Fruit fly (Drosophila melanogaster): ENCODE data around the gene mura.
A peak's percentile ranks its signal among the peaks of the same experiment; 100 is the strongest.

The mura gene

dm6 chr3R:9577382-9578137, 26.0 kb upstream of the mura start, which contains the start of the genes Kap-alpha3 and Son:
Kap-alpha3 (minus strand) TSS chr3R:9577733.
Son (plus strand) TSS chr3R:9578042.
- TF ChIP-seq CG8478 (optimal IDR thresholded peaks at IDR 0.05) (no peak), CTCF (optimal IDR thresholded peaks at IDR 0.05) (no peak)

DNA sequence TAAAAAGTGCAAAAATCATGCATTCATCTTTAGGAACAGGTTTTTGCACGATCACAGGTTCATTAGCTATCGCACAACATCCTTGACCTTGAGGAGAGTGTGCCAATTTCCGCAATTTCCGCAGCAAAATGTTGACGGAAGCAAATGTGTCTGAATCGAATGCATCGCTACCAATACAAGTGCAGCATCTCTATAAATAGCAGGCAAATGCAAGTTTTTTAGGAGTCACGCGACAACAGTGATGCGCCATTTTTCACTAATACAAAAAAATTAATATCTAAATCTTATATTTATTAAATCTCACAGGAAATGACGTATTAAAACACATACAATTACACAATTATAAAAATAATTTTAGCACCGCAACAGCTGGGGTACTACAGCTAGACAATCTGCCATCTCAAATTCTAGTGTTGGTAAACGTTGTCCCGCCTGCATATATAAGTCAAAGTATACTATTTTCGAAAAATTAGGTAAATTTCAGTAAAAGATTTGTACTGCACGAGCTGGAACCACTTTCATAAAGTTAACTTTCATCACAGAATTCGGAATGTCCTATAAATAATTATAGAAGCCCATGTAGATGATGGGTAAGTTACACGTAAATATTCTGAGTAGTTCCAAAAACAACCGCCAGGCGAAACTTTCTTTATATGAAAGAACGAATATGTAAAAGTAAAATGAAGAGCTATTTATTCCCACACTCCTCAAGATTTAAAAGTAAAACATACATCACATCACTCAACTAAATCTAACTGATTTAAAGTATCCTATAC, 22.4 kb upstream of the mura start, which contains the start of gene CG9399:
Gene CG9399, minus strand, starts transcription at position 400 of the 776 bp plus-strand sequence.
- TF ChIP-seq CG8478 (optimal IDR thresholded peaks at IDR 0.05) (no peak), CTCF (optimal IDR thresholded peaks at IDR 0.05) (peak; percentile 78 to 88)

DNA sequence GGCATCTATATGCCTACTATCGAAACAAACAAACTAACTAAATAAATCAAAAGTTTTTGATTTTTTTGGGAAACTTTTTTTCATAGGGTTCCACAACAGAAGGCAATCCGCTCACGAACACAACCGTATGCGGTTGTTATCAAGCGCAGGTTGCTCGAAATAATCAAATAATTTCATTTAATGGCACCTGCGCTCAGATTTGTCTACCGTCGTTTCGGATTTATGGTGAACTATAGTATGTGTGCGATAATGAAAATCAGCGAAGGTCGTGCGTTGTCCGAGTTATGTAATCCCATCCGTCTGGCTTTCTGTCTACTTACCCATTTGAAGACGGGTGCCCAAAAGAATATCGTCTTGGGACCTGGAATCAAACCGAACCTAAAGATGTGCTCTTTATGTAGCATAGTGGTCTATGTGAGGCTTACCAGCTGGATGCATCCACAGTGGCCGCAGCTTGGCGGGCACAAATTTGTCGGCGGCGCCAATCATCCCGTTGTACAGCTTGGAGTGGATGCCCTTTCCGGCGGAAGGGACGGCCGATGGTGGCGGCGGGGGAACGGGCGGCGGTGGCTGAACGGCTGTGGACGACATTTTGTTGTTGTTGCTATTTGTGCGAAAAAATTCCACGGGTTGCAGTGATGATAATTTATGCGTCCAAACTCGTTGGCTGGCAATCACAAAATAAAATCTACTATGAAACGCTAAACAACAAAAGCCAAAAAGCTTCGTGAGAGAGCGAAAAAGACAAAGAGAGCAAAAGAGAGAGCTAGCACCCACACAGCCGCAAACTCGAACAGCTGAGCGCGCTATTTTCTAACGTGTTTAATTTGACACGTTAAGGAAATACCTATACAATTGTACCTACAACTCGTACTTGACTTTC, 21.6 kb upstream of the mura start:
- TF ChIP-seq CG8478 (optimal IDR thresholded peaks at IDR 0.05) (no peak), CTCF (optimal IDR thresholded peaks at IDR 0.05) (no peak)

dm6 chr3R:9571523-9571922, 19.9 kb upstream of the mura start, which contains the start of gene CG9396:
CG9396 (minus strand) TSS chr3R:9571623.
- TF ChIP-seq CG8478 (optimal IDR thresholded peaks at IDR 0.05): no peak
- no peak for TF ChIP-seq CTCF (optimal IDR thresholded peaks at IDR 0.05)

- TF ChIP-seq CG8478 (optimal IDR thresholded peaks at IDR 0.05) (no peak), CTCF (optimal IDR thresholded peaks at IDR 0.05) (no peak)
These were observed 19.1 kb upstream of the mura start for dm6 chr3R:9570657-9571056.

DNA sequence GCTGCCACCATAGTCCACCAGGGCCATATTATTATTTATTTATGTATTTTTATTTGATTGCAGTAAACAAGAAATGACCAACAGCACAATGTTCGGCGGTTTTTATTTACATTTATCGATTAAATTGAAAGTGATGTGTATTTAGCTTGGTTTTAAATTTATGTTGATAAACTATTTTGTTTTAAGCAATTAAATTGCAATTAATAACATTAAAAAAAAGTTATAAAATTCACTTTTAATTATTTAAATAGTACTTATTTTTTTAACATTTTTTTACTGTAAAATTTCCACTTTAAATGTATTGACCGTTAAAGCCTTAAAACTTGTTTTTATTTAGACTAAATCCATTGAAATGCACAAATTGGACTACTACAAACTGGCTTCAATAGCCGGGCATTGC, 18.5 kb upstream of the mura start, which contains the start of gene CG16790:
Gene CG16790, minus strand, starts transcription at position 101 of the 400 bp plus-strand sequence.
- TF ChIP-seq CTCF (optimal IDR thresholded peaks at IDR 0.05) (no peak), CG8478 (optimal IDR thresholded peaks at IDR 0.05) (no peak)

- TF ChIP-seq CTCF (optimal IDR thresholded peaks at IDR 0.05): no peak
- no peak for TF ChIP-seq CG8478 (optimal IDR thresholded peaks at IDR 0.05)
These were observed 14.3 kb upstream of the mura start, which contains the start of gene CG16789 for dm6 chr3R:9565895-9566294. CG16789 (plus strand) TSS chr3R:9566195.

- TF ChIP-seq CTCF (optimal IDR thresholded peaks at IDR 0.05) (peak in 1 of 2 experiments; percentile 13), CG8478 (optimal IDR thresholded peaks at IDR 0.05) (no peak)
These were observed 11.8 kb upstream of the mura start, which contains the start of the genes CG9393 and Vps45 for dm6 chr3R:9563240-9563992. CG9393 (minus strand) TSS chr3R:9563673. Vps45 (plus strand) TSS chr3R:9563924.

DNA sequence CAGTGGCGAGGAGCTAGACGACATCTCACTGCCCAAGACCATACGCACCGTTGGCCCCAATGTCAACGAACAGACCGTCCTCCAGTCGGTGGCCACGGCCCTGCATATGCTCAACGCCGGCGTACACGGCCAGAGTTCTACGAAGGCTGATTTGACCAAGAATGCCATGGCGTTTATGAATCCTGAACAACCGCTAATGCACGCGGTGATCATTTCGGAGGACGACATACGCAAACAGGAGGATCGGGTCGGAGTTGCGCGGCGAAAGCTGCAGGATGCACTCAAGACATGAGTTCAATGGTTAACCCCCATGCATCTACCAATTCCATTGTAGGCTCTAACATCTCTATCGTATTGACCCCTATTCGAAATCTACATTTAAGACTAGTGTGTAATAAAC, 9.5 kb upstream of the mura start:
- TF ChIP-seq CTCF (optimal IDR thresholded peaks at IDR 0.05): no peak
- no peak for TF ChIP-seq CG8478 (optimal IDR thresholded peaks at IDR 0.05)

DNA sequence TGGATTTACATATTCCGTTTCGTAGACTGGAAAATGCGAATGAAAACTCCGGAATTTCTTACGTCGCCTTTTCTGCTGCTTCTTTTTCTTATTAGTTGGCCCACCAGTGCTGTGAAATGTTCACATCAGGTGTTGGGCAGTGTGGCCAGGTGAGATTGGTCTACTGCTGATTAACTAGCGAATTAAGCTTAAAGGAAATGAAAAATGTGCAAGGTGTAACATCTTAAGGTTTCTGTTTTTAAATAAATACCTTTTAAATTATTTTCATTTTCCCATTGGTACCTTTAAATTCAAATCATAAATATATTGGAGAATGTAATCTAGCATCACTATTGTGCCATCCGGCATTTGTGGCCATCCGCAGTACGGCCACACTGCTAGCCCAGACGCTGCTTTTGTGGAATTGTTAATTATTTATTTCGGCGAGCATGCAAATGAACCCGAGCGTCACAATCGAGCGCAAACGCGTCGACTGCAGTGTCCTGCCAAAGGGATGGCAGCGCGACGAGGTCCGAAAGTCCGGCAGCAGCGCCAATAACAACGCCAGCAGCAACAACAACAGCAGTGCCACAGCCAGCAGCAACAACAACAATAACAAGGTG, 7.9 kb upstream of the mura start, which contains the start of the genes AP-1mu and MBD-like:
Gene AP-1mu, minus strand, starts transcription at position 113 of the 602 bp plus-strand sequence.
Gene MBD-like, plus strand, starts transcription at position 348 of the 602 bp plus-strand sequence.
- TF ChIP-seq CG8478 (optimal IDR thresholded peaks at IDR 0.05) (no peak), CTCF (optimal IDR thresholded peaks at IDR 0.05) (no peak)

DNA sequence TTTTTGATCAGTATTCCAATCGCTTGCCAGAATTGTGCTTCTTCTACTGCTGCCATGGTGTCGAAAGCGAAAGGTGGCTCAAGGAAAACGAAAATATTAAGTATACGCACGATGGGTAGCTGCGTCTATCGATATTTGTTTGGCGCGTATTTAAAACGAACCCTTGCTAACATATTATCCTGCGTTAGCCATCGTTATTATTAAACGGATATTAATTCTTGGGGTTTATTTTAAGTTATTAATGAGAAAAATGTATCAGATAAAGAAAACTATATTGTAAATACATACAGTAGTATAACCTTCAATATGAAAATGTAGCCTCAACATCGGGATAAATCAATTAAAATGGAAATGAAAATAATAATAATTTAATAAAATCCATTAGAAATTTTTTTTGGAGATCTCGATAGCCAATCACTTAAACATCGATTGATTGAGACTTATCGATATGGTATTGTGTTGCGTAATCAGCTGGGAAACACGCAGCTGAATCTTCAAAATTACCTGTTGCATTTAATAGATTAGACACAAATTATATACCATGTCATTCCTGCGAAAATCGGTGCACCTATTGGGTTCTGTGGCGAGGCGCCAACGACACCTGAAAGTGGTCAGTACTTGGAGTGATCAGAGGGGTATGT, 3.8 kb upstream of the mura start, which contains the start of the genes CG9386 and BckdhA:
Gene CG9386, minus strand, starts transcription at position 75 of the 641 bp plus-strand sequence.
Gene BckdhA, plus strand, starts transcription at position 452 of the 641 bp plus-strand sequence.
- TF ChIP-seq CG8478 (optimal IDR thresholded peaks at IDR 0.05) (no peak), CTCF (optimal IDR thresholded peaks at IDR 0.05) (no peak)

DNA sequence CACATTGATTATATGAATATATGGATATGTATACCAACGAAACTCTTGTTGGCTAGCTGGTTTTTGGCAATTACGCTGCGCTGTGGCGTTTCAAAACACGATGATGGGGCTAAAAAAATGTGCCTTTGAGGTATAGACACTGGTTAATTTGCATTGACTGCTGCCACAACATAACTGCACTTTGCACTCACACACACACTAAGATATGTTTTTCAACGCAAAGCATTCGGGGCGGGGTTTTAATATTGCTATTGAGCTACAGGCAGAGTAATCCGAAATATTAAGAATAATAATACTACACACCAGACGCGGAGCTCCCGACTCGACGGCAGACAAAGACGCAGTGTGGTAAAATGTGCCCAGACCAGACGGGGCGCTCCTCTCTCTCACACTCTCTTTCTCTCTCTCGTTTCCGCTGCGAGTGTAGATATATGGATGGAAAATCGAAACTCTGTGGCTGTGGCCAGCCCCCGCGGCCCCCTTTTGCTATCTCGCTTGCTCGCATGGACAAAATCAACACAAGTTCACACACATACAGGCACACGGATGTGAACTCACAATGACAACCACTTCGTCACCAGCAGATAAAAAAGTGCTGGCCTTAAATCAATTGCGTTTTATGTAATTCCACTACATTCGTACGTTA, 470 bp downstream of the mura start:
- no peak for TF ChIP-seq CG8478 (optimal IDR thresholded peaks at IDR 0.05)
- no peak for TF ChIP-seq CTCF (optimal IDR thresholded peaks at IDR 0.05)
